Worm (Caenorhabditis elegans): Measurements from ENCODE around the gene T10B10.8.

Gene T10B10.8

ce11 chrX:15146415-15147210 is 19.4 kb downstream of the T10B10.8 start (continued):
- no peak for TF ChIP-seq unc-62 (GFP tag; optimal IDR thresholded peaks at IDR 0.05)
- TF ChIP-seq hmg-1.2 (GFP tag; IDR thresholded peaks at IDR 0.05): peak; percentile 60; the same call in 1 of the 2 replicates
- no peak for TF ChIP-seq cebp-1 (GFP tag; IDR thresholded peaks at IDR 0.05)
- no peak for TF ChIP-seq cebp-1 (tag; optimal IDR thresholded peaks at IDR 0.05)
- TF ChIP-seq Y56A3A.18 (GFP tag; IDR thresholded peaks at IDR 0.05): peak; percentile 80
- no peak for TF ChIP-seq aptf-3 (GFP tag; IDR thresholded peaks at IDR 0.05)
- TF ChIP-seq lin-26 (GFP tag; IDR thresholded peaks at IDR 0.05): peak; percentile 92
- no peak for TF ChIP-seq let-607 (tag; optimal IDR thresholded peaks at IDR 0.05)
- peak; percentile 68 for TF ChIP-seq D2030.7 (GFP tag; IDR thresholded peaks at IDR 0.05)
- no peak for TF ChIP-seq mel-28 (tag; optimal IDR thresholded peaks at IDR 0.05; ENCODE audit: borderline replicate concordance)
- peak; percentile 71 for TF ChIP-seq snpc-4 (GFP tag; optimal IDR thresholded peaks at IDR 0.05)
- TF ChIP-seq snpc-4 (tag; optimal IDR thresholded peaks at IDR 0.05): peak in 2 of 4 experiments; percentile 27 to 81
- TF ChIP-seq nhr-80 (tag; optimal IDR thresholded peaks at IDR 0.05): peak; percentile 25
- TF ChIP-seq nhr-27 (tag; optimal IDR thresholded peaks at IDR 0.05): no peak
- peak; percentile 86 for TF ChIP-seq snpc-3.4 (tag; optimal IDR thresholded peaks at IDR 0.05)
- TF ChIP-seq ama-1 (optimal IDR thresholded peaks at IDR 0.05): no peak
- TF ChIP-seq ama-1 (GFP tag; optimal IDR thresholded peaks at IDR 0.05): peak in 1 of 2 experiments; percentile 68
- peak; percentile 64 for TF ChIP-seq him-1 (tag; optimal IDR thresholded peaks at IDR 0.05)
- peak; percentile 38 for TF ChIP-seq attf-5 (GFP tag; optimal IDR thresholded peaks at IDR 0.05)
- peak; percentile 96 for TF ChIP-seq tbp1 (GFP tag; optimal IDR thresholded peaks at IDR 0.05)
- TF ChIP-seq egl-44 (GFP tag; IDR thresholded peaks at IDR 0.05): peak; percentile 65; the same call in 1 of the 2 replicates
- no peak for TF ChIP-seq nfya-2 (GFP tag; IDR thresholded peaks at IDR 0.05)
- 0 out of 2 replicates have a peak, but pooled peaks have one; percentile 18 for TF ChIP-seq ekl-4 (GFP tag; IDR thresholded peaks at IDR 0.05)
- 0 out of 2 replicates have a peak, but pooled peaks have one; percentile 34 for TF ChIP-seq hmg-20 (GFP tag; IDR thresholded peaks at IDR 0.05)
- TF ChIP-seq nhr-120 (GFP tag; IDR thresholded peaks at IDR 0.05): no peak
- TF ChIP-seq dox-1 (GFP tag; IDR thresholded peaks at IDR 0.05): peak; percentile 65
- TF ChIP-seq rpc-1 (optimal IDR thresholded peaks at IDR 0.05): peak; percentile 91
- peak; percentile 97 for TF ChIP-seq rpc-1 (tag; optimal IDR thresholded peaks at IDR 0.05)
- no peak for TF ChIP-seq K12H6.12 (tag; optimal IDR thresholded peaks at IDR 0.05)
- TF ChIP-seq snpc-1.1 (tag; optimal IDR thresholded peaks at IDR 0.05; ENCODE audit: insufficient read depth): peak; percentile 65
- TF ChIP-seq die-1 (tag; optimal IDR thresholded peaks at IDR 0.05): peak; percentile 84
- TF ChIP-seq rcor-1 (GFP tag; IDR thresholded peaks at IDR 0.05): 0 out of 2 replicates have a peak, but pooled peaks have one; percentile 19
- no peak for TF ChIP-seq mcd-1 (GFP tag; IDR thresholded peaks at IDR 0.05)
- peak; percentile 74 for TF ChIP-seq pbrm-1 (GFP tag; IDR thresholded peaks at IDR 0.05)
- TF ChIP-seq F57C9.4 (tag; optimal IDR thresholded peaks at IDR 0.05): no peak
- peak; percentile 70 for TF ChIP-seq snpc-1.3 (tag; optimal IDR thresholded peaks at IDR 0.05; ENCODE audit: insufficient read depth)

DNA sequence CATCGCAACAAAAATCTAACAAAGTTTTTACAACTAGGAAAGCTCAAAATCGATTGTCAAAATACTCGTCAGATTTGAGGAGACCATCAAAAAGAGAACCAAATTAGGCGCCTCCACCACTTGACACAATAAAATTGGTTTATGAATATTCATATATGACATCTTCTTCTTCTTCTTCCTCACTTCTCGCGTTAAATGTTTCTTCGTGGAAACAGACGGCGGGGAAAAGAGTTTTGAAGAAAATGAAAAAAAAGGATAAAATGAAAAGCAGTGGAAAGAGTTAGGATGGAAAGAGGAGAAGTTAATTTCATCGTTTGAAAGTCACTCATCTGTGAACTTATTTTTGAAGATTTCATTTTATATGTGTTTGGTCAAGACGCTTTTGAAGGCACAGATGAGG is 31.1 kb downstream of the T10B10.8 start:
- TF ChIP-seq ZK185.1 (tag; optimal IDR thresholded peaks at IDR 0.05; ENCODE audit: poor library complexity, severe bottlenecking) (no peak), egl-44 (GFP tag; IDR thresholded peaks at IDR 0.05) (no peak), ets-4 (GFP tag; optimal IDR thresholded peaks at IDR 0.05) (no peak), mxl-1 (tag; optimal IDR thresholded peaks at IDR 0.05) (no peak), F22D6.2 (tag; optimal IDR thresholded peaks at IDR 0.05) (no peak), ceh-91 (GFP tag; IDR thresholded peaks at IDR 0.05) (no peak), rpc-1 (optimal IDR thresholded peaks at IDR 0.05) (no peak), rpc-1 (tag; optimal IDR thresholded peaks at IDR 0.05) (no peak), nhr-120 (GFP tag; IDR thresholded peaks at IDR 0.05) (no peak), unc-130 (GFP tag; optimal IDR thresholded peaks at IDR 0.05) (no peak), somi-1 (GFP tag; optimal IDR thresholded peaks at IDR 0.05) (no peak), attf-6 (GFP tag; IDR thresholded peaks at IDR 0.05) (no peak), dox-1 (GFP tag; IDR thresholded peaks at IDR 0.05) (no peak)
